In the genomic region with DNA sequence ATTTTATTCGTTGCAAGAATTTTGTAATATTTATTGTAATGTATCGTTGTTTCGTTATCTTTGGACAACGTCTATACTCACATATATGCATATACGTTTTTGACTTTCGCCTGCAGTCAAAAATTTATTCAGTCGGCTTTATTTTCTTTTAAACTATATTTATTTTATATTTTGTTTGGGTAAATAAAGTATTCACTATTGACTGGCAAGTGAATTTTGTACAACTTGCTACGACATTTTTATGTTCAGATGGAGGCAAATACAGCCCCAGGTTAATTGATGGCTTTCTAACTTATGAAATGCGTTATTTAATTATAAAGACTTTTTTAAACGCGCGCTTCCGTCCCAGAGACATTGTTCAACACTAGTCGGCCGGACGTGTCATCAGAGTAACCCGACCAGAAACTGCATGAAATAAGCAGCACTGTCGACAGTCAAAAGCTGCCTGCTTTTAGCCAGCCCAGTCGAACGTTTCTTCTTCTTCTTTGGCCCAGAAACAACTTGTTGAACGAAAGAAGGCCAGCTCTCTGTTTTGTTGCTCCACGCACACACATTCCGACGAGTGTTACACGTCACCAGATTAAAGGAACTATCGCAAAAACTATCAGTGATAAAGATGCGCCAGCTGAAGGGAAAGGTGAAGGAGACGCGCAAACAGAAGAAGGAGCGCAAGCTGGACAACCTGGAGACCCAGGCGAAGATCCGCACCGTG, we compare ENCODE assay signal across 1 fruit fly cellular context.
TF ChIP-seq lines count a peak whose summit lies in the region.

A gene (plus strand): TSS at position 498 of the 712 bp plus-strand sequence.

TF ChIP-seq in whole organism, embryonic, 481 proteins besides CTCF, POLR2A, EP300 and RAD21 (continued from another document and continues in another):
- TF ChIP-seq lilli (GFP tag; optimal IDR thresholded peaks at IDR 0.05; lab: Kevin White, UChicago) (peak; percentile 87), HHEX (GFP tag; optimal IDR thresholded peaks at IDR 0.05; lab: Kevin White, UChicago) (peak; percentile 78), CG2129 (GFP tag; IDR thresholded peaks at IDR 0.05; lab: Robert Waterston, UW; ENCODE audit: partially characterized antibody) (peak; percentile 31), Kr (GFP tag; optimal IDR thresholded peaks at IDR 0.05; lab: Kevin White, UChicago) (no peak), dm (GFP tag; optimal IDR thresholded peaks at IDR 0.05; lab: Kevin White, UChicago) (peak; percentile 85), CG32772 (GFP tag; IDR thresholded peaks at IDR 0.05; lab: Robert Waterston, UW) (peak; percentile 74), CG11504 (tag; optimal IDR thresholded peaks at IDR 0.05; lab: Kevin White, UChicago) (peak; percentile 89), kah (GFP tag; optimal IDR thresholded peaks at IDR 0.05; lab: Kevin White, UChicago) (peak; percentile 98), wdn (GFP tag; IDR thresholded peaks at IDR 0.05; lab: Robert Waterston, UW) (peak; percentile 79), CG14050 (GFP tag; IDR thresholded peaks at IDR 0.05; lab: Robert Waterston, UW) (peak; percentile 60), nom (GFP tag; optimal IDR thresholded peaks at IDR 0.05; lab: Kevin White, UChicago) (peak; percentile 58), CG3838 (GFP tag; optimal IDR thresholded peaks at IDR 0.05; lab: Kevin White, UChicago) (peak; percentile 85), CG14014 (GFP tag; IDR thresholded peaks at IDR 0.05; lab: Robert Waterston, UW) (peak; percentile 86), CG3995 (GFP tag; optimal IDR thresholded peaks at IDR 0.05; lab: Kevin White, UChicago) (peak; percentile 66), ro (GFP tag; IDR thresholded peaks at IDR 0.05; lab: Robert Waterston, UW) (peak; percentile 73; the same call in 1 of the 2 replicates), CG7928 (GFP tag; optimal IDR thresholded peaks at IDR 0.05; lab: Kevin White, UChicago) (peak; percentile 67), ab (GFP tag; optimal IDR thresholded peaks at IDR 0.05; lab: Kevin White, UChicago) (peak; percentile 80), Nf-YC (tag; optimal IDR thresholded peaks at IDR 0.05; lab: Kevin White, UChicago) (peak; percentile 73), CG10979 (tag; optimal IDR thresholded peaks at IDR 0.05; lab: Kevin White, UChicago) (peak; percentile 30), CG10654 (GFP tag; optimal IDR thresholded peaks at IDR 0.05; lab: Kevin White, UChicago) (peak; percentile 80), CG4707 (GFP tag; optimal IDR thresholded peaks at IDR 0.05; lab: Kevin White, UChicago) (peak; percentile 61), nau (GFP tag; optimal IDR thresholded peaks at IDR 0.05; lab: Kevin White, UChicago) (no peak), CG13624 (GFP tag; optimal IDR thresholded peaks at IDR 0.05; lab: Kevin White, UChicago) (peak; percentile 92), insv (GFP tag; optimal IDR thresholded peaks at IDR 0.05; lab: Kevin White, UChicago) (peak in 1 of 2 experiments; percentile 69), HLH3B (GFP tag; IDR thresholded peaks at IDR 0.05; lab: Robert Waterston, UW) (peak; percentile 65; the same call in 1 of the 2 replicates), abd-A (tag; optimal IDR thresholded peaks at IDR 0.05; lab: Kevin White, UChicago) (no peak), Spps (tag; optimal IDR thresholded peaks at IDR 0.05; lab: Kevin White, UChicago) (no peak), CG2889 (GFP tag; IDR thresholded peaks at IDR 0.05; lab: Robert Waterston, UW) (no peak), Side (GFP tag; optimal IDR thresholded peaks at IDR 0.05; lab: Kevin White, UChicago) (peak; percentile 89), Six4 (GFP tag; optimal IDR thresholded peaks at IDR 0.05; lab: Kevin White, UChicago) (peak; percentile 36), cad (GFP tag; optimal IDR thresholded peaks at IDR 0.05; lab: Kevin White, UChicago) (no peak), BtbVII (GFP tag; optimal IDR thresholded peaks at IDR 0.05; lab: Kevin White, UChicago) (peak; percentile 73), Chrac-16 (GFP tag; optimal IDR thresholded peaks at IDR 0.05; lab: Kevin White, UChicago) (peak; percentile 71), CG17186 (GFP tag; optimal IDR thresholded peaks at IDR 0.05; lab: Kevin White, UChicago) (peak; percentile 90), tx (GFP tag; optimal IDR thresholded peaks at IDR 0.05; lab: Kevin White, UChicago) (peak; percentile 87), CG10147 (GFP tag; optimal IDR thresholded peaks at IDR 0.05; lab: Kevin White, UChicago) (peak; percentile 52), CG17328 (GFP tag; IDR thresholded peaks at IDR 0.05; lab: Robert Waterston, UW) (peak; percentile 80), CG6175 (GFP tag; IDR thresholded peaks at IDR 0.05; lab: Robert Waterston, UW) (peak; percentile 92), CG33213 (GFP tag; optimal IDR thresholded peaks at IDR 0.05; lab: Kevin White, UChicago) (peak; percentile 96), CG3407 (GFP tag; optimal IDR thresholded peaks at IDR 0.05; lab: Kevin White, UChicago) (peak; percentile 65), HmgD (GFP tag; optimal IDR thresholded peaks at IDR 0.05; lab: Kevin White, UChicago) (peak; percentile 98), Ravus (GFP tag; IDR thresholded peaks at IDR 0.05; lab: Robert Waterston, UW) (no peak), ATbp (GFP tag; optimal IDR thresholded peaks at IDR 0.05; lab: Kevin White, UChicago) (peak; percentile 67), CG1647 (GFP tag; optimal IDR thresholded peaks at IDR 0.05; lab: Kevin White, UChicago) (peak; percentile 85), mirr (GFP tag; optimal IDR thresholded peaks at IDR 0.05; lab: Kevin White, UChicago) (peak; percentile 94), shn (GFP tag; optimal IDR thresholded peaks at IDR 0.05; lab: Kevin White, UChicago) (peak; percentile 90), CG7556 (GFP tag; optimal IDR thresholded peaks at IDR 0.05; lab: Kevin White, UChicago) (no peak), CG11085 (GFP tag; IDR thresholded peaks at IDR 0.05; lab: Robert Waterston, UW) (peak; percentile 95), CG18599 (GFP tag; optimal IDR thresholded peaks at IDR 0.05; lab: Kevin White, UChicago) (peak; percentile 86), mld (GFP tag; IDR thresholded peaks at IDR 0.05; lab: Robert Waterston, UW; ENCODE audit: partially characterized antibody) (no peak), Neu2 (GFP tag; optimal IDR thresholded peaks at IDR 0.05; lab: Kevin White, UChicago; ENCODE audit: borderline replicate concordance) (peak; percentile 3), aop (GFP tag; IDR thresholded peaks at IDR 0.05; lab: Robert Waterston, UW) (peak; percentile 35; the same call in 1 of the 2 replicates), Lhr (GFP tag; optimal IDR thresholded peaks at IDR 0.05; lab: Kevin White, UChicago) (peak; percentile 94), ash1 (GFP tag; optimal IDR thresholded peaks at IDR 0.05; lab: Kevin White, UChicago) (peak; percentile 91), CG6683 (GFP tag; optimal IDR thresholded peaks at IDR 0.05; lab: Kevin White, UChicago) (no peak), CG10431 (GFP tag; optimal IDR thresholded peaks at IDR 0.05; lab: Kevin White, UChicago) (peak; percentile 73), vfl (GFP tag; optimal IDR thresholded peaks at IDR 0.05; lab: Kevin White, UChicago) (peak; percentile 93), vnd (GFP tag; IDR thresholded peaks at IDR 0.05; lab: Robert Waterston, UW; ENCODE audit: partially characterized antibody) (peak; percentile 56; the same call in 1 of the 3 replicates), klu (GFP tag; IDR thresholded peaks at IDR 0.05; lab: Robert Waterston, UW) (peak; percentile 78), CG10543 (GFP tag; optimal IDR thresholded peaks at IDR 0.05; lab: Kevin White, UChicago) (peak; percentile 96), ase (GFP tag; IDR thresholded peaks at IDR 0.05; lab: Robert Waterston, UW) (peak; percentile 83), CrebB (tag; optimal IDR thresholded peaks at IDR 0.05; lab: Kevin White, UChicago) (peak; percentile 82), CG10274 (GFP tag; optimal IDR thresholded peaks at IDR 0.05; lab: Kevin White, UChicago) (peak; percentile 53), Hr39 (optimal IDR thresholded peaks at IDR 0.05; lab: Kevin White, UChicago) (no peak), so (GFP tag; IDR thresholded peaks at IDR 0.05; lab: Robert Waterston, UW) (peak; percentile 71; the same call in 2 of the 3 replicates), tin (GFP tag; optimal IDR thresholded peaks at IDR 0.05; lab: Kevin White, UChicago) (peak; percentile 79), Rfx (GFP tag; IDR thresholded peaks at IDR 0.05; lab: Robert Waterston, UW) (peak; percentile 97), da (GFP tag; optimal IDR thresholded peaks at IDR 0.05; lab: Kevin White, UChicago) (peak; percentile 79), lbe (GFP tag; optimal IDR thresholded peaks at IDR 0.05; lab: Kevin White, UChicago) (peak; percentile 30), CG17361 (GFP tag; IDR thresholded peaks at IDR 0.05; lab: Robert Waterston, UW) (peak; percentile 61), D (optimal IDR thresholded peaks at IDR 0.05; lab: Kevin White, UChicago) (no peak), D (GFP tag; optimal IDR thresholded peaks at IDR 0.05; lab: Kevin White, UChicago) (no peak), lab (GFP tag; optimal IDR thresholded peaks at IDR 0.05; lab: Kevin White, UChicago) (peak; percentile 92), Atf3 (GFP tag; optimal IDR thresholded peaks at IDR 0.05; lab: Kevin White, UChicago) (peak; percentile 96), gt (GFP tag; IDR thresholded peaks at IDR 0.05; lab: Robert Waterston, UW) (peak; percentile 59), chif (GFP tag; optimal IDR thresholded peaks at IDR 0.05; lab: Kevin White, UChicago) (peak; percentile 75 to 77), CG31388 (GFP tag; optimal IDR thresholded peaks at IDR 0.05; lab: Kevin White, UChicago) (peak; percentile 52), fru (optimal IDR thresholded peaks at IDR 0.05; lab: Kevin White, UChicago) (no peak), Eip74EF (GFP tag; optimal IDR thresholded peaks at IDR 0.05; lab: Kevin White, UChicago) (no peak), Nf-YA (GFP tag; IDR thresholded peaks at IDR 0.05; lab: Robert Waterston, UW) (0 out of 2 replicates have a peak, but pooled peaks have one; percentile 38), CG34224 (GFP tag; IDR thresholded peaks at IDR 0.05; lab: Robert Waterston, UW; ENCODE audit: partially characterized antibody) (peak; percentile 54; the same call in 2 of the 3 replicates), CG13123 (GFP tag; optimal IDR thresholded peaks at IDR 0.05; lab: Kevin White, UChicago) (peak; percentile 60), oc (tag; optimal IDR thresholded peaks at IDR 0.05; lab: Kevin White, UChicago) (peak; percentile 76), Hr3 (GFP tag; optimal IDR thresholded peaks at IDR 0.05; lab: Kevin White, UChicago) (peak; percentile 98), hkb (optimal IDR thresholded peaks at IDR 0.05; lab: Kevin White, UChicago) (no peak), hkb (GFP tag; IDR thresholded peaks at IDR 0.05; lab: Robert Waterston, UW) (peak; percentile 74), pfk (GFP tag; optimal IDR thresholded peaks at IDR 0.05; lab: Kevin White, UChicago) (peak; percentile 71), CG13287 (GFP tag; IDR thresholded peaks at IDR 0.05; lab: Robert Waterston, UW; ENCODE audit: partially characterized antibody) (peak; percentile 74), CG4730 (GFP tag; IDR thresholded peaks at IDR 0.05; lab: Robert Waterston, UW) (peak; percentile 44), H2.0 (GFP tag; IDR thresholded peaks at IDR 0.05; lab: Robert Waterston, UW) (peak; percentile 83), CG14710 (tag; optimal IDR thresholded peaks at IDR 0.05; lab: Kevin White, UChicago) (peak; percentile 79), Sox102F (GFP tag; optimal IDR thresholded peaks at IDR 0.05; lab: Kevin White, UChicago) (peak; percentile 59), ewg (GFP tag; optimal IDR thresholded peaks at IDR 0.05; lab: Kevin White, UChicago) (peak; percentile 85), NC2β (GFP tag; optimal IDR thresholded peaks at IDR 0.05; lab: Kevin White, UChicago) (peak; percentile 84), Ada2b (GFP tag; IDR thresholded peaks at IDR 0.05; lab: Robert Waterston, UW) (peak; percentile 74), Trl (optimal IDR thresholded peaks at IDR 0.05; lab: Kevin White, UChicago) (no peak), Trl (GFP tag; optimal IDR thresholded peaks at IDR 0.05; lab: Kevin White, UChicago) (peak; percentile 93), CG1832 (GFP tag; optimal IDR thresholded peaks at IDR 0.05; lab: Kevin White, UChicago) (no peak), Ssrp (tag; optimal IDR thresholded peaks at IDR 0.05; lab: Kevin White, UChicago) (peak; percentile 33), CG3163 (GFP tag; optimal IDR thresholded peaks at IDR 0.05; lab: Kevin White, UChicago) (peak; percentile 77), CG14860 (GFP tag; IDR thresholded peaks at IDR 0.05; lab: Robert Waterston, UW; ENCODE audit: partially characterized antibody) (0 out of 3 replicates have a peak, but pooled peaks have one; percentile 44), CG11398 (GFP tag; optimal IDR thresholded peaks at IDR 0.05; lab: Kevin White, UChicago) (peak; percentile 85), kay (GFP tag; optimal IDR thresholded peaks at IDR 0.05; lab: Kevin White, UChicago) (peak; percentile 99), Bteb2 (GFP tag; optimal IDR thresholded peaks at IDR 0.05; lab: Kevin White, UChicago) (peak; percentile 67), CG13424 (tag; optimal IDR thresholded peaks at IDR 0.05; lab: Kevin White, UChicago) (peak; percentile 66), CG12299 (tag; optimal IDR thresholded peaks at IDR 0.05; lab: Kevin White, UChicago) (peak; percentile 63), CG14441 (GFP tag; IDR thresholded peaks at IDR 0.05; lab: Robert Waterston, UW) (peak; percentile 69; the same call in 1 of the 2 replicates), CG6254 (GFP tag; optimal IDR thresholded peaks at IDR 0.05; lab: Kevin White, UChicago) (no peak), CG17385 (GFP tag; optimal IDR thresholded peaks at IDR 0.05; lab: Kevin White, UChicago) (peak; percentile 100), CG1233 (GFP tag; optimal IDR thresholded peaks at IDR 0.05; lab: Kevin White, UChicago) (peak; percentile 71), Dip2 (GFP tag; IDR thresholded peaks at IDR 0.05; lab: Robert Waterston, UW) (no peak), CG7839 (tag; optimal IDR thresholded peaks at IDR 0.05; lab: Kevin White, UChicago) (peak; percentile 77), CG3847 (GFP tag; IDR thresholded peaks at IDR 0.05; lab: Robert Waterston, UW) (peak; percentile 96), CG7357 (GFP tag; IDR thresholded peaks at IDR 0.05; lab: Robert Waterston, UW) (0 out of 3 replicates have a peak, but pooled peaks have one; percentile 55), Dref (GFP tag; IDR thresholded peaks at IDR 0.05; lab: Robert Waterston, UW) (peak; percentile 60), CG10321 (GFP tag; IDR thresholded peaks at IDR 0.05; lab: Robert Waterston, UW) (peak; percentile 56; the same call in 1 of the 2 replicates), CG12071 (GFP tag; optimal IDR thresholded peaks at IDR 0.05; lab: Kevin White, UChicago) (peak; percentile 75), tio (GFP tag; optimal IDR thresholded peaks at IDR 0.05; lab: Kevin White, UChicago) (peak; percentile 29), Hmr (GFP tag; optimal IDR thresholded peaks at IDR 0.05; lab: Kevin White, UChicago) (peak; percentile 92), CG8944 (GFP tag; optimal IDR thresholded peaks at IDR 0.05; lab: Kevin White, UChicago) (peak; percentile 90)
